Fruit fly (Drosophila melanogaster) whole organism, embryonic: ENCODE measurements around the gene CG10252.

Source experiments
- Atf3 ChIP-seq: fragments of 200-800 bp; sonication (Bioruptor generic); optimal IDR thresholded peaks from 3 replicates; lab custom pipeline; 2016; ENCODE audit warnings: missing biosample characterization, missing genetic modification characterization
- CG10209 ChIP-seq: fragments of 200-800 bp; sonication (Bioruptor generic); optimal IDR thresholded peaks from 3 replicates; lab custom pipeline; 2017; ENCODE audit warnings: missing biosample characterization, mild to moderate bottlenecking, missing genetic modification characterization, missing genetic modification reagents
- CG10979 ChIP-seq: fragments of 200-800 bp; sonication (Bioruptor generic); optimal IDR thresholded peaks from 2 replicates; lab custom pipeline; 2018; ENCODE audit warnings: missing biosample characterization, mild to moderate bottlenecking, missing genetic modification characterization, moderate library complexity
- CG11085 ChIP-seq: fragments of 200-800 bp; sonication (Bioruptor generic); IDR thresholded peaks from 2 replicates; pipeline ENCODE4 v1.3.6; 2022; ENCODE audit warnings: missing biosample characterization, missing genetic modification characterization
- CG13894 ChIP-seq: fragments of 200-800 bp; sonication (Bioruptor generic); optimal IDR thresholded peaks from 3 replicates; lab custom pipeline; 2018; ENCODE audit warnings: missing biosample characterization, mild to moderate bottlenecking, missing genetic modification characterization, moderate library complexity
- CG14860 ChIP-seq: fragments of 200-800 bp; sonication (Bioruptor generic); IDR thresholded peaks from 3 replicates; pipeline ENCODE4 v1.3.6; 2022; ENCODE audit warnings: missing biosample characterization, missing genetic modification characterization; ENCODE audit not compliant: partially characterized antibody
- CG15696 ChIP-seq: fragments of 200-800 bp; sonication (Bioruptor generic); optimal IDR thresholded peaks from 2 replicates; lab custom pipeline; 2019; ENCODE audit warnings: missing biosample characterization, mild to moderate bottlenecking, missing genetic modification characterization, moderate library complexity
- CG16813 ChIP-seq: fragments of 200-800 bp; sonication (Bioruptor generic); IDR thresholded peaks from 3 replicates; pipeline ENCODE4 v1.3.6; 2022; ENCODE audit warnings: missing biosample characterization, missing genetic modification characterization; ENCODE audit not compliant: partially characterized antibody
- CG17385 ChIP-seq: fragments of 200-800 bp; sonication (Bioruptor generic); optimal IDR thresholded peaks from 3 replicates; lab custom pipeline; 2018; ENCODE audit warnings: missing biosample characterization, mild to moderate bottlenecking, missing genetic modification characterization
- CG30403 ChIP-seq: fragments of 200-800 bp; sonication (Bioruptor generic); optimal IDR thresholded peaks from 3 replicates; lab custom pipeline; 2016; ENCODE audit warnings: missing biosample characterization, missing genetic modification characterization
- CG3065 ChIP-seq: fragments of 200-800 bp; sonication (Bioruptor generic); optimal IDR thresholded peaks from 2 replicates; lab custom pipeline; 2016; ENCODE audit warnings: missing biosample characterization, missing genetic modification characterization
- CG32532 ChIP-seq: fragments of 200-800 bp; sonication (Bioruptor generic); IDR thresholded peaks from 2 replicates; pipeline ENCODE4 v1.3.6; 2022; ENCODE audit warnings: missing biosample characterization, missing genetic modification characterization
- CG5245 ChIP-seq: fragments of 200-800 bp; sonication (Bioruptor generic); optimal IDR thresholded peaks from 3 replicates; lab custom pipeline; 2016; ENCODE audit warnings: missing biosample characterization, missing genetic modification characterization
- CG5953 ChIP-seq: fragments of 200-800 bp; sonication (Bioruptor generic); IDR thresholded peaks from 2 replicates; pipeline ENCODE4 v1.3.6; 2022; ENCODE audit warnings: missing biosample characterization, missing genetic modification characterization
- CG8290 ChIP-seq, 3 experiments: fragments of 200-800 bp; sonication (Bioruptor generic); optimal IDR thresholded peaks; 2 replicates each; lab custom pipeline; 2016 to 2019; ENCODE audit warnings: missing biosample characterization in 3 of 3, missing genetic modification characterization in 3 of 3, mild to moderate bottlenecking in 2 of 3, moderate library complexity in 1 of 3
- CG9609 ChIP-seq: fragments of 200-800 bp; sonication (Bioruptor generic); optimal IDR thresholded peaks from 3 replicates; lab custom pipeline; 2016; ENCODE audit warnings: missing biosample characterization, missing genetic modification characterization
- CG9876 ChIP-seq: fragments of 200-800 bp; sonication (Bioruptor generic); optimal IDR thresholded peaks from 2 replicates; lab custom pipeline; 2016; ENCODE audit warnings: missing biosample characterization, missing genetic modification characterization
- CG9932 ChIP-seq: fragments of 200-800 bp; sonication (Bioruptor generic); IDR thresholded peaks from 2 replicates; pipeline ENCODE4 v1.3.6; 2022; ENCODE audit warnings: missing biosample characterization, missing genetic modification characterization
- Camta ChIP-seq: fragments of 200-800 bp; sonication (Bioruptor generic); optimal IDR thresholded peaks from 2 replicates; lab custom pipeline; 2016; ENCODE audit warnings: missing biosample characterization, missing genetic modification characterization
- Chrac-16 ChIP-seq: fragments of 200-800 bp; sonication (Bioruptor generic); optimal IDR thresholded peaks from 3 replicates; lab custom pipeline; 2016; ENCODE audit warnings: missing biosample characterization, missing genetic modification characterization
- D19A ChIP-seq: fragments of 200-800 bp; optimal IDR thresholded peaks from 3 replicates; lab custom pipeline; 2019; ENCODE audit warnings: missing biosample characterization, mild to moderate bottlenecking, missing genetic modification characterization, moderate library complexity
- Fer3 ChIP-seq: fragments of 200-800 bp; sonication (Bioruptor generic); optimal IDR thresholded peaks from 2 replicates; lab custom pipeline; 2018; ENCODE audit warnings: missing biosample characterization, mild to moderate bottlenecking, missing genetic modification characterization, moderate library complexity
- H15 ChIP-seq: fragments of 200-800 bp; sonication (Bioruptor generic); IDR thresholded peaks from 3 replicates; pipeline ENCODE4 v1.3.6; 2022; ENCODE audit warnings: missing biosample characterization, missing genetic modification characterization
- HLH3B ChIP-seq: fragments of 200-800 bp; sonication (Bioruptor generic); IDR thresholded peaks from 2 replicates; pipeline ENCODE4 v1.3.6; 2022; ENCODE audit warnings: missing biosample characterization, missing genetic modification characterization
- Lim3 ChIP-seq: fragments of 200-800 bp; sonication (Bioruptor generic); IDR thresholded peaks from 2 replicates; pipeline ENCODE4 v1.3.6; 2022; ENCODE audit warnings: missing biosample characterization, missing genetic modification characterization
- Neu2 ChIP-seq: fragments of 200-800 bp; sonication (Bioruptor generic); optimal IDR thresholded peaks from 3 replicates; lab custom pipeline; 2016; ENCODE audit warnings: missing biosample characterization, missing genetic modification characterization, borderline replicate concordance
- PHDP ChIP-seq: fragments of 200-800 bp; sonication (Bioruptor generic); optimal IDR thresholded peaks from 3 replicates; lab custom pipeline; 2018; ENCODE audit warnings: missing biosample characterization, mild to moderate bottlenecking, missing genetic modification characterization, moderate library complexity
- Side ChIP-seq: fragments of 200-800 bp; sonication (Bioruptor generic); optimal IDR thresholded peaks from 2 replicates; lab custom pipeline; 2016; ENCODE audit warnings: missing biosample characterization, missing genetic modification characterization
- Sry-δ ChIP-seq: fragments of 200-800 bp; sonication (Bioruptor generic); optimal IDR thresholded peaks from 2 replicates; lab custom pipeline; 2016; ENCODE audit warnings: missing biosample characterization, missing genetic modification characterization
- Stat92E ChIP-seq, 3 experiments: fragments of >200 bp in 2 of 3; fragments of 200-800 bp in 1 of 3; sonication (Bioruptor generic) in 1 of 3; optimal IDR thresholded peaks; 2 replicates each; lab custom pipeline; 2017 to 2019; ENCODE audit warnings: missing biosample characterization in 3 of 3, missing genetic modification characterization in 3 of 3, mild to moderate bottlenecking in 1 of 3, moderate library complexity in 1 of 3
- Xrp1 ChIP-seq: fragments of 200-800 bp; sonication (Bioruptor generic); IDR thresholded peaks from 2 replicates; pipeline ENCODE4 v1.3.6; 2022; ENCODE audit warnings: missing biosample characterization, missing genetic modification characterization
- ac ChIP-seq: fragments of 200-800 bp; sonication (Bioruptor generic); optimal IDR thresholded peaks from 3 replicates; lab custom pipeline; 2017; ENCODE audit warnings: missing biosample characterization, mild to moderate bottlenecking, missing genetic modification characterization
- bbx ChIP-seq: fragments of 200-800 bp; sonication (Bioruptor generic); IDR thresholded peaks from 2 replicates; pipeline ENCODE4 v1.3.6; 2022; ENCODE audit warnings: missing biosample characterization, missing genetic modification characterization; ENCODE audit not compliant: partially characterized antibody
- bcd ChIP-seq: fragments of 200-800 bp; sonication (Bioruptor generic); optimal IDR thresholded peaks from 2 replicates; lab custom pipeline; 2017; ENCODE audit warnings: missing biosample characterization, mild to moderate bottlenecking, missing genetic modification characterization
- btn ChIP-seq: fragments of 200-800 bp; sonication (Bioruptor generic); optimal IDR thresholded peaks from 2 replicates; lab custom pipeline; 2016; ENCODE audit warnings: missing biosample characterization, missing genetic modification characterization
- corto ChIP-seq: fragments of 200-800 bp; sonication (Bioruptor generic); optimal IDR thresholded peaks from 2 replicates; lab custom pipeline; 2016; ENCODE audit warnings: missing biosample characterization, mild to moderate bottlenecking, missing genetic modification characterization, moderate library complexity
- crp ChIP-seq, 2 experiments: fragments of 200-800 bp; sonication (Bioruptor generic); optimal IDR thresholded peaks; 2 replicates in 1 of 2; 3 replicates in 1 of 2; lab custom pipeline; 2017; ENCODE audit warnings: missing biosample characterization in 2 of 2, missing genetic modification characterization in 2 of 2, mild to moderate bottlenecking in 1 of 2, moderate library complexity in 1 of 2
- dmrt11E ChIP-seq: fragments of 200-800 bp; sonication (Bioruptor generic); optimal IDR thresholded peaks from 3 replicates; lab custom pipeline; 2018; ENCODE audit warnings: missing biosample characterization, mild to moderate bottlenecking, missing genetic modification characterization, moderate library complexity
- eve ChIP-seq, 2 experiments: fragments of >200 bp; optimal IDR thresholded peaks; 2 replicates each; lab custom pipeline; 2017; ENCODE audit warnings: missing biosample characterization in 2 of 2, missing genetic modification characterization in 2 of 2
- fd64A ChIP-seq: fragments of 200-800 bp; sonication (Bioruptor generic); optimal IDR thresholded peaks from 3 replicates; lab custom pipeline; 2018; ENCODE audit warnings: missing biosample characterization, mild to moderate bottlenecking, missing genetic modification characterization
- her ChIP-seq: fragments of 200-800 bp; sonication (Bioruptor generic); optimal IDR thresholded peaks from 2 replicates; lab custom pipeline; 2016; ENCODE audit warnings: missing biosample characterization, missing genetic modification characterization
- ind ChIP-seq: fragments of 200-800 bp; sonication (Bioruptor generic); optimal IDR thresholded peaks from 3 replicates; lab custom pipeline; 2016; ENCODE audit warnings: missing biosample characterization, missing genetic modification characterization
- pb ChIP-seq: fragments of 200-800 bp; sonication (Bioruptor generic); optimal IDR thresholded peaks from 3 replicates; lab custom pipeline; 2016; ENCODE audit warnings: missing biosample characterization, missing genetic modification characterization
- prd ChIP-seq, 3 experiments: fragments of >200 bp in 2 of 3; fragments of 200-800 bp in 1 of 3; sonication (Bioruptor generic) in 1 of 3; optimal IDR thresholded peaks in 2 of 3; IDR thresholded peaks in 1 of 3; 2 replicates in 2 of 3; 3 replicates in 1 of 3; pipeline versions ENCODE4 v1.3.6 to Lab custom; 2017 to 2022; ENCODE audit warnings: missing biosample characterization in 1 of 3, missing genetic modification characterization in 1 of 3
- row ChIP-seq: fragments of 200-800 bp; sonication (Bioruptor generic); IDR thresholded peaks from 3 replicates; pipeline ENCODE4 v1.3.6; 2022; ENCODE audit warnings: missing biosample characterization, missing genetic modification characterization
- slbo ChIP-seq: fragments of 200-800 bp; sonication (Bioruptor generic); IDR thresholded peaks from 2 replicates; pipeline ENCODE4 v1.3.6; 2022; ENCODE audit warnings: missing biosample characterization, missing genetic modification characterization
- slou ChIP-seq: fragments of 200-800 bp; sonication (Bioruptor generic); optimal IDR thresholded peaks from 3 replicates; lab custom pipeline; 2016; ENCODE audit warnings: missing biosample characterization, missing genetic modification characterization
- tgo ChIP-seq: fragments of 200-800 bp; sonication (Bioruptor generic); IDR thresholded peaks from 3 replicates; pipeline ENCODE4 v1.3.6; 2022; ENCODE audit warnings: missing biosample characterization, missing genetic modification characterization

The CG10252 gene

DNA sequence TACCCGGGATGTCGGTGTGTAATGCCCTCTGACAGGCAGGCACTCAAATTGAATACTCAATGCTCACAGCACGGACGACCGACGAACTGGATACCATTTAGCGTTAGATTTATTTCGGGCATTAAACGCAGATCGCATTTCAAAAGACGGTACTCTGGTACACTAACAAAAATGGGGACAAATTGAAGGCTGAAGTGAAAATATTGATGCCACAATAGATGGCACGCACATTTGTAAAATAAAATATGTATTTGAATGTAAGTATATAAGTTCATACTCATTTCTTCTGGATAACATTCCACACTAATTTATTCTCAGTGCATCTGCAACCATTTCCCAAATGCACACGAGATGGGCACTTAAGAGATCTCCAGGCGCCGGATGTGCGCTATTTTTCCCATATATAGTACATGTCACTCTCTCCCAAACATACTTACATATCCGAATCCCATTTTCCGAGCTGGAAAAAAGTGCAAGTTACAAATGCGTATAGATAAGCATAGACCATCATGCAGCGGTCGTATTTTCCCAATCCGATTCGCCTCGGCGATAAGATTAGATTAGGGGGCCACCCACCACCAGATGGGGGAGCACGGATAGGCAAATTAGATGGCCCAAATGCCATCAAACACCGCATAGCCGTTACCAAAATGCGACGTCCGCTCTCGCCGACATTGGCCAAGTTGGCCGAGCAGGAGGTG is 13.6 kb upstream of the CG10252 start, which contains the start of gene CG10301 (continued):
- TF ChIP-seq CG17385: peak; percentile 45
- no peak for TF ChIP-seq Stat92E (GFP tag; optimal IDR thresholded peaks at IDR 0.05; lab: Kevin White, UChicago)
- TF ChIP-seq btn: peak; percentile 36
- TF ChIP-seq prd (optimal IDR thresholded peaks at IDR 0.05; lab: Kevin White, UChicago): no peak
- peak; percentile 86 for TF ChIP-seq prd (GFP tag; IDR thresholded peaks at IDR 0.05; lab: Robert Waterston, UW)
- TF ChIP-seq corto (GFP tag; lab: Kevin White, UChicago): no peak
- TF ChIP-seq Sry-δ (GFP tag; lab: Kevin White, UChicago): no peak
- TF ChIP-seq dmrt11E: peak; percentile 89
- no peak for TF ChIP-seq slou
- TF ChIP-seq CG32532 (GFP tag; lab: Robert Waterston, UW): no peak
- peak; percentile 53; the same call in 1 of the 2 replicates for TF ChIP-seq CG5953 (GFP tag; lab: Robert Waterston, UW)
- peak; percentile 82 for TF ChIP-seq CG10979 (tag; lab: Kevin White, UChicago)
- TF ChIP-seq CG14860: no peak
- TF ChIP-seq CG15696 (tag; lab: Kevin White, UChicago): peak; percentile 89
- peak; percentile 61 for TF ChIP-seq ac (GFP tag; lab: Kevin White, UChicago)
- TF ChIP-seq tgo (GFP tag; lab: Robert Waterston, UW): peak; percentile 26; the same call in 1 of the 3 replicates
- TF ChIP-seq D19A: peak; percentile 67
- TF ChIP-seq Lim3 (GFP tag; lab: Robert Waterston, UW): no peak
- no peak for TF ChIP-seq CG13894 (tag; lab: Kevin White, UChicago)
- no peak for TF ChIP-seq CG11085
- TF ChIP-seq pb (GFP tag; lab: Kevin White, UChicago): no peak
- peak; percentile 17 for TF ChIP-seq Atf3 (GFP tag; lab: Kevin White, UChicago)
- TF ChIP-seq CG16813 (GFP tag; lab: Robert Waterston, UW): no peak
- TF ChIP-seq H15 (GFP tag; lab: Robert Waterston, UW): peak; percentile 52; the same call in 1 of the 3 replicates
- peak; percentile 37 for TF ChIP-seq PHDP (tag; lab: Kevin White, UChicago)
- TF ChIP-seq eve (GFP tag; optimal IDR thresholded peaks at IDR 0.05; lab: Kevin White, UChicago): peak; percentile 63 to 67
- peak; percentile 4 for TF ChIP-seq fd64A
- peak; percentile 54 for TF ChIP-seq CG30403 (GFP tag; lab: Kevin White, UChicago)
- TF ChIP-seq row (GFP tag; lab: Robert Waterston, UW): peak; percentile 71
- TF ChIP-seq Side (GFP tag; lab: Kevin White, UChicago): peak; percentile 10
- peak; percentile 8 for TF ChIP-seq Fer3 (tag; lab: Kevin White, UChicago)
- TF ChIP-seq bbx (GFP tag; lab: Robert Waterston, UW): no peak
- TF ChIP-seq CG10209 (GFP tag; lab: Kevin White, UChicago): peak; percentile 67
- peak; percentile 43 for TF ChIP-seq CG3065
- peak in 1 of 2 experiments; percentile 1 for TF ChIP-seq crp (GFP tag; optimal IDR thresholded peaks at IDR 0.05; lab: Kevin White, UChicago)
- TF ChIP-seq HLH3B: peak; percentile 43; the same call in 1 of the 2 replicates
- peak; percentile 49 for TF ChIP-seq bcd (GFP tag; lab: Kevin White, UChicago)
- TF ChIP-seq CG5245 (GFP tag; lab: Kevin White, UChicago): peak; percentile 47
- TF ChIP-seq CG8290 (GFP tag; optimal IDR thresholded peaks at IDR 0.05; lab: Kevin White, UChicago): peak; percentile 24
- no peak for TF ChIP-seq CG8290 (tag; optimal IDR thresholded peaks at IDR 0.05; lab: Kevin White, UChicago)
- peak; percentile 6 for TF ChIP-seq CG9609 (GFP tag; lab: Kevin White, UChicago)
- peak; percentile 68 for TF ChIP-seq Chrac-16 (GFP tag; lab: Kevin White, UChicago)
- no peak for TF ChIP-seq CG9876 (GFP tag; lab: Kevin White, UChicago)
- peak; percentile 50 for TF ChIP-seq Camta (GFP tag; lab: Kevin White, UChicago)
- no peak for TF ChIP-seq Neu2
- no peak for TF ChIP-seq CG9932 (GFP tag; lab: Robert Waterston, UW)
- TF ChIP-seq her (GFP tag; lab: Kevin White, UChicago): no peak
- peak; percentile 20 for TF ChIP-seq ind (GFP tag; lab: Kevin White, UChicago)
- peak; percentile 85 for TF ChIP-seq Xrp1 (GFP tag; lab: Robert Waterston, UW)
- TF ChIP-seq slbo: peak; percentile 27; the same call in 1 of the 2 replicates
